Worm (Caenorhabditis elegans) whole organism, L3 larva: ENCODE results near the gene ilcr-1.

Experiments used
- R02D3.7 ChIP-seq: fragments of 150-350 bp; optimal IDR thresholded peaks from 2 replicates; lab custom pipeline; 2014; ENCODE audit warnings: missing biosample characterization, missing genetic modification characterization
- ZK546.5 ChIP-seq: sonication (generic microtip); optimal IDR thresholded peaks from 2 replicates; lab custom pipeline; 2017; ENCODE audit warnings: missing biosample characterization, missing genetic modification characterization
- ama-1 ChIP-seq: fragments of 150-350 bp; optimal IDR thresholded peaks from 2 replicates; lab custom pipeline; 2018
- ceh-82 ChIP-seq: fragments of 150-350 bp; optimal IDR thresholded peaks from 2 replicates; lab custom pipeline; 2014; ENCODE audit warnings: missing biosample characterization, missing genetic modification characterization
- daf-12 ChIP-seq: fragments of 150-350 bp; optimal IDR thresholded peaks from 2 replicates; lab custom pipeline; 2014; ENCODE audit warnings: missing biosample characterization, missing genetic modification reagents, missing genetic modification characterization
- egl-27 ChIP-seq: sonication (generic microtip); optimal IDR thresholded peaks from 4 replicates; lab custom pipeline; 2017; ENCODE audit warnings: missing biosample characterization, missing genetic modification reagents, missing genetic modification characterization
- egl-5 ChIP-seq: fragments of 150-350 bp; optimal IDR thresholded peaks from 2 replicates; lab custom pipeline; 2017; ENCODE audit warnings: missing biosample characterization, missing genetic modification reagents, missing genetic modification characterization, inconsistent platforms
- elt-2 ChIP-seq: sonication (generic microtip); optimal IDR thresholded peaks from 2 replicates; lab custom pipeline; 2016; ENCODE audit warnings: missing genetic modification reagents, mild to moderate bottlenecking, missing genetic modification characterization, missing compliant biosample characterization
- eor-1 ChIP-seq, 2 experiments: fragments of 150-350 bp; optimal IDR thresholded peaks; 2 replicates each; lab custom pipeline; 2014 to 2018; ENCODE audit warnings: missing biosample characterization in 2 of 2, missing genetic modification characterization in 2 of 2
- fkh-10 ChIP-seq: sonication (generic microtip); optimal IDR thresholded peaks from 2 replicates; lab custom pipeline; 2017; ENCODE audit warnings: missing biosample characterization, missing genetic modification reagents, missing genetic modification characterization
- fkh-2 ChIP-seq: fragments of 150-350 bp; optimal IDR thresholded peaks from 2 replicates; lab custom pipeline; 2014; ENCODE audit warnings: missing biosample characterization, missing genetic modification reagents, missing genetic modification characterization
- hmg-11 ChIP-seq: sonication (generic microtip); optimal IDR thresholded peaks from 2 replicates; lab custom pipeline; 2016; ENCODE audit warnings: missing genetic modification characterization, missing compliant biosample characterization
- jun-1 ChIP-seq: fragments of 150-350 bp; optimal IDR thresholded peaks from 2 replicates; lab custom pipeline; 2014; ENCODE audit warnings: missing biosample characterization, missing genetic modification reagents, missing genetic modification characterization
- lin-15B ChIP-seq: fragments of 150-350 bp; optimal IDR thresholded peaks from 2 replicates; lab custom pipeline; 2014; ENCODE audit warnings: missing biosample characterization, missing genetic modification characterization
- lin-39 ChIP-seq: fragments of 150-350 bp; optimal IDR thresholded peaks from 2 replicates; lab custom pipeline; 2018; ENCODE audit warnings: missing biosample characterization, missing genetic modification reagents, missing genetic modification characterization
- lsy-12 ChIP-seq: sonication (generic microtip); optimal IDR thresholded peaks from 2 replicates; lab custom pipeline; 2016; ENCODE audit warnings: mild to moderate bottlenecking, missing genetic modification characterization, missing compliant biosample characterization
- mml-1 ChIP-seq: fragments of 150-350 bp; sonication (generic microtip); optimal IDR thresholded peaks from 3 replicates; lab custom pipeline; 2014; ENCODE audit warnings: missing biosample characterization, missing genetic modification characterization
- nfya-1 ChIP-seq: sonication (generic microtip); optimal IDR thresholded peaks from 2 replicates; lab custom pipeline; 2017; ENCODE audit warnings: missing genetic modification characterization, mild to moderate bottlenecking, missing compliant biosample characterization, antibody characterized with exemption, moderate library complexity; ENCODE audit not compliant: insufficient read depth
- nhr-11 ChIP-seq: fragments of 150-350 bp; optimal IDR thresholded peaks from 2 replicates; lab custom pipeline; 2014; ENCODE audit warnings: missing biosample characterization, missing genetic modification characterization
- nhr-12 ChIP-seq: fragments of 150-350 bp; optimal IDR thresholded peaks from 2 replicates; lab custom pipeline; 2014; ENCODE audit warnings: missing biosample characterization, missing genetic modification characterization
- nhr-23 ChIP-seq: fragments of 150-350 bp; optimal IDR thresholded peaks from 2 replicates; lab custom pipeline; 2014; ENCODE audit warnings: missing biosample characterization, missing genetic modification reagents, missing genetic modification characterization
- nhr-237 ChIP-seq: fragments of 150-350 bp; optimal IDR thresholded peaks from 2 replicates; lab custom pipeline; 2014; ENCODE audit warnings: missing biosample characterization, missing genetic modification characterization
- nhr-25 ChIP-seq: sonication (generic microtip); optimal IDR thresholded peaks from 2 replicates; lab custom pipeline; 2017; ENCODE audit warnings: missing biosample characterization, missing genetic modification characterization
- nhr-28 ChIP-seq: fragments of 150-350 bp; optimal IDR thresholded peaks from 2 replicates; lab custom pipeline; 2014; ENCODE audit warnings: missing biosample characterization, missing genetic modification characterization
- nhr-43 ChIP-seq: sonication (generic microtip); optimal IDR thresholded peaks from 2 replicates; lab custom pipeline; 2016; ENCODE audit warnings: mild to moderate bottlenecking, missing genetic modification characterization, missing compliant biosample characterization; ENCODE audit not compliant: poor library complexity, severe bottlenecking
- nhr-67 ChIP-seq: fragments of 150-350 bp; optimal IDR thresholded peaks from 2 replicates; lab custom pipeline; 2014; ENCODE audit warnings: missing biosample characterization, missing genetic modification characterization
- nhr-76 ChIP-seq: fragments of 150-350 bp; sonication (generic microtip); optimal IDR thresholded peaks from 5 replicates; lab custom pipeline; 2014; ENCODE audit warnings: missing biosample characterization, missing genetic modification characterization
- pha-4 ChIP-seq: fragments of 150-350 bp; optimal IDR thresholded peaks from 2 replicates; lab custom pipeline; 2014; ENCODE audit warnings: missing biosample characterization, missing genetic modification reagents, missing genetic modification characterization
- pqm-1 ChIP-seq: fragments of 150-350 bp; optimal IDR thresholded peaks from 2 replicates; lab custom pipeline; 2017; ENCODE audit warnings: missing biosample characterization, missing genetic modification characterization, inconsistent platforms
- sea-2 ChIP-seq: fragments of 150-350 bp; sonication (generic microtip); optimal IDR thresholded peaks from 4 replicates; lab custom pipeline; 2014; ENCODE audit warnings: missing biosample characterization, missing genetic modification reagents, missing genetic modification characterization
- skn-1 ChIP-seq: fragments of 150-350 bp; optimal IDR thresholded peaks from 2 replicates; lab custom pipeline; 2014; ENCODE audit warnings: missing biosample characterization, missing genetic modification characterization
- snpc-4 ChIP-seq: fragments of 150-350 bp; optimal IDR thresholded peaks from 2 replicates; lab custom pipeline; 2014; ENCODE audit warnings: missing biosample characterization, missing genetic modification characterization
- tbx-2 ChIP-seq: sonication (generic microtip); optimal IDR thresholded peaks from 2 replicates; lab custom pipeline; 2016; ENCODE audit warnings: mild to moderate bottlenecking, missing genetic modification characterization, missing compliant biosample characterization
- ztf-11 ChIP-seq: fragments of 150-350 bp; optimal IDR thresholded peaks from 2 replicates; lab custom pipeline; 2014; ENCODE audit warnings: missing biosample characterization, missing genetic modification characterization
- ztf-4 ChIP-seq: fragments of 150-350 bp; optimal IDR thresholded peaks from 2 replicates; lab custom pipeline; 2014; ENCODE audit warnings: missing biosample characterization, missing genetic modification characterization

Gene ilcr-1

ce11 chrIV:14326283-14326682, 50.0 kb downstream of the ilcr-1 start, which contains the start of gene fbxa-83:
fbxa-83 (minus strand) TSS chrIV:14326383.
- TF ChIP-seq eor-1 (tag; optimal IDR thresholded peaks at IDR 0.05; lab: Kevin White, UChicago) (no peak), daf-12 (tag; lab: Kevin White, UChicago) (no peak), pha-4 (tag; lab: Kevin White, UChicago) (no peak), ceh-82 (tag; lab: Kevin White, UChicago) (no peak), nhr-11 (no peak), nfya-1 (tag; lab: Kevin White, UChicago) (no peak), fkh-10 (no peak), nhr-67 (tag; lab: Kevin White, UChicago) (no peak), pqm-1 (tag; lab: Kevin White, UChicago) (no peak), egl-27 (tag; lab: Kevin White, UChicago) (no peak)

- TF ChIP-seq nhr-25 (peak; percentile 58), nhr-12 (tag; lab: Kevin White, UChicago) (no peak), ztf-4 (tag; lab: Kevin White, UChicago) (no peak), ceh-82 (tag; lab: Kevin White, UChicago) (no peak), lin-15B (tag; lab: Kevin White, UChicago) (peak; percentile 26), lin-39 (peak; percentile 29), nhr-28 (tag; lab: Kevin White, UChicago) (no peak), fkh-2 (no peak), R02D3.7 (tag; lab: Kevin White, UChicago) (peak; percentile 32), nhr-23 (tag; lab: Kevin White, UChicago) (peak; percentile 37), skn-1 (tag; lab: Kevin White, UChicago) (peak; percentile 34), tbx-2 (tag; lab: Kevin White, UChicago) (peak; percentile 31), lsy-12 (tag; lab: Kevin White, UChicago) (peak; percentile 62), eor-1 (tag; optimal IDR thresholded peaks at IDR 0.05; lab: Kevin White, UChicago) (no peak), snpc-4 (tag; lab: Kevin White, UChicago) (peak; percentile 99), ama-1 (peak; percentile 76), elt-2 (tag; lab: Kevin White, UChicago) (peak; percentile 83), hmg-11 (tag; lab: Kevin White, UChicago) (peak; percentile 38), pqm-1 (tag; lab: Kevin White, UChicago) (peak; percentile 29), ztf-11 (tag; lab: Kevin White, UChicago) (no peak), nhr-76 (tag; lab: Kevin White, UChicago) (no peak), sea-2 (no peak), mml-1 (tag; lab: Kevin White, UChicago) (no peak), fkh-10 (no peak), nhr-67 (tag; lab: Kevin White, UChicago) (no peak), nhr-43 (tag; lab: Kevin White, UChicago) (peak; percentile 60)
These were observed 50.5 kb downstream of the ilcr-1 start for ce11 chrIV:14326694-14327298.

- TF ChIP-seq ztf-4 (tag; lab: Kevin White, UChicago) (no peak), egl-27 (tag; lab: Kevin White, UChicago) (no peak), daf-12 (tag; lab: Kevin White, UChicago) (no peak), lsy-12 (tag; lab: Kevin White, UChicago) (no peak), ZK546.5 (no peak), nhr-76 (tag; lab: Kevin White, UChicago) (no peak), nhr-25 (no peak), lin-15B (tag; lab: Kevin White, UChicago) (no peak), eor-1 (tag; optimal IDR thresholded peaks at IDR 0.05; lab: Kevin White, UChicago) (no peak), nhr-67 (tag; lab: Kevin White, UChicago) (no peak), nhr-237 (tag; lab: Kevin White, UChicago) (no peak), fkh-10 (no peak), skn-1 (tag; lab: Kevin White, UChicago) (no peak), jun-1 (tag; lab: Kevin White, UChicago) (no peak), egl-5 (tag; lab: Kevin White, UChicago) (no peak), nhr-23 (tag; lab: Kevin White, UChicago) (no peak)
- TF ChIP-seq, all 47 proteins: peak for 0
These were observed 58.1 kb downstream of the ilcr-1 start, which contains the start of gene Y67A10A.3 for ce11 chrIV:14334359-14334758. Y67A10A.3 (minus strand) TSS chrIV:14334459.
